Fruit fly (Drosophila melanogaster) whole organism, embryonic: Measurements from ENCODE around the gene dia.

Source experiments
- Ada2b ChIP-seq: fragments of 200-800 bp; sonication (Bioruptor generic); IDR thresholded peaks from 2 replicates; pipeline ENCODE4 v1.3.6; 2022; ENCODE audit warnings: missing biosample characterization, missing genetic modification characterization
- Aef1 ChIP-seq: fragments of 200-800 bp; sonication (Bioruptor generic); IDR thresholded peaks from 3 replicates; pipeline ENCODE4 v1.3.6; 2022; ENCODE audit warnings: missing biosample characterization, missing genetic modification characterization
- BEAF-32 ChIP-seq: fragments of 200-800 bp; sonication (Bioruptor generic); optimal IDR thresholded peaks from 3 replicates; lab custom pipeline; 2017; ENCODE audit warnings: missing biosample characterization, missing genetic modification characterization, mild to moderate bottlenecking, moderate library complexity, missing genetic modification reagents
- CG11504 ChIP-seq: fragments of 200-800 bp; sonication (Bioruptor generic); optimal IDR thresholded peaks from 3 replicates; lab custom pipeline; 2019; ENCODE audit warnings: missing biosample characterization, mild to moderate bottlenecking, missing genetic modification characterization, moderate library complexity
- CG12391 ChIP-seq: fragments of 200-800 bp; sonication (Bioruptor generic); optimal IDR thresholded peaks from 3 replicates; lab custom pipeline; 2018; ENCODE audit warnings: missing biosample characterization, mild to moderate bottlenecking, missing genetic modification characterization, moderate library complexity
- CG12769 ChIP-seq: fragments of 200-800 bp; sonication (Bioruptor generic); optimal IDR thresholded peaks from 2 replicates; lab custom pipeline; 2019; ENCODE audit warnings: missing biosample characterization, mild to moderate bottlenecking, missing genetic modification characterization, moderate library complexity
- CG1647 ChIP-seq: fragments of 200-800 bp; sonication (Bioruptor generic); optimal IDR thresholded peaks from 3 replicates; lab custom pipeline; 2016; ENCODE audit warnings: missing biosample characterization, missing genetic modification characterization
- CG16813 ChIP-seq: fragments of 200-800 bp; sonication (Bioruptor generic); IDR thresholded peaks from 3 replicates; pipeline ENCODE4 v1.3.6; 2022; ENCODE audit warnings: missing biosample characterization, missing genetic modification characterization; ENCODE audit not compliant: partially characterized antibody
- CG17361 ChIP-seq: fragments of 200-800 bp; sonication (Bioruptor generic); IDR thresholded peaks from 3 replicates; pipeline ENCODE4 v1.3.6; 2022; ENCODE audit warnings: missing biosample characterization, missing genetic modification characterization
- CG2678 ChIP-seq: fragments of 200-800 bp; sonication (Bioruptor generic); optimal IDR thresholded peaks from 3 replicates; lab custom pipeline; 2019; ENCODE audit warnings: missing biosample characterization, mild to moderate bottlenecking, missing genetic modification characterization, moderate library complexity
- CG30020 ChIP-seq: fragments of 200-800 bp; optimal IDR thresholded peaks from 2 replicates; lab custom pipeline; 2019; ENCODE audit warnings: missing biosample characterization, mild to moderate bottlenecking, missing genetic modification characterization, moderate library complexity
- CG3847 ChIP-seq: fragments of 200-800 bp; sonication (Bioruptor generic); IDR thresholded peaks from 2 replicates; pipeline ENCODE4 v1.3.6; 2022; ENCODE audit warnings: missing biosample characterization, missing genetic modification characterization
- CG7271 ChIP-seq: fragments of 200-800 bp; sonication (Bioruptor generic); optimal IDR thresholded peaks from 2 replicates; lab custom pipeline; 2018; ENCODE audit warnings: missing biosample characterization, mild to moderate bottlenecking, missing genetic modification characterization, moderate library complexity
- CTCF ChIP-seq: fragments of 200-800 bp; sonication (Bioruptor generic); optimal IDR thresholded peaks from 2 replicates; lab custom pipeline; 2017; ENCODE audit warnings: missing biosample characterization, mild to moderate bottlenecking, missing genetic modification characterization, moderate library complexity
- D ChIP-seq, 2 experiments: fragments of 200-800 bp in 1 of 2; fragments of >200 bp in 1 of 2; sonication (Bioruptor generic) in 1 of 2; optimal IDR thresholded peaks; 2 replicates in 1 of 2; 3 replicates in 1 of 2; lab custom pipeline; 2017; ENCODE audit warnings: mild to moderate bottlenecking in 1 of 2, missing biosample characterization in 1 of 2, missing genetic modification characterization in 1 of 2, missing genetic modification reagents in 1 of 2
- Dp ChIP-seq: fragments of 200-800 bp; sonication (Bioruptor generic); optimal IDR thresholded peaks from 2 replicates; lab custom pipeline; 2018; ENCODE audit warnings: missing biosample characterization, mild to moderate bottlenecking, missing genetic modification characterization, moderate library complexity
- E2f2 ChIP-seq: fragments of 200-800 bp; sonication (Bioruptor generic); IDR thresholded peaks from 2 replicates; pipeline ENCODE4 v1.3.6; 2022; ENCODE audit warnings: missing biosample characterization, missing genetic modification characterization
- Mes4 ChIP-seq: fragments of 200-800 bp; sonication (Bioruptor generic); optimal IDR thresholded peaks from 2 replicates; lab custom pipeline; 2016; ENCODE audit warnings: missing biosample characterization, missing genetic modification characterization
- Nf-YC ChIP-seq: fragments of 200-800 bp; optimal IDR thresholded peaks from 3 replicates; lab custom pipeline; 2019; ENCODE audit warnings: missing biosample characterization, mild to moderate bottlenecking, missing genetic modification characterization, moderate library complexity
- Oli ChIP-seq: fragments of 200-800 bp; sonication (Bioruptor generic); optimal IDR thresholded peaks from 2 replicates; lab custom pipeline; 2018; ENCODE audit warnings: missing biosample characterization, mild to moderate bottlenecking, missing genetic modification characterization, moderate library complexity
- Opbp ChIP-seq: fragments of 200-800 bp; sonication (Bioruptor generic); IDR thresholded peaks from 3 replicates; pipeline ENCODE4 v1.3.6; 2022; ENCODE audit warnings: missing biosample characterization, missing genetic modification characterization; ENCODE audit not compliant: partially characterized antibody
- Ravus ChIP-seq: fragments of 200-800 bp; sonication (Bioruptor generic); IDR thresholded peaks from 2 replicates; pipeline ENCODE4 v1.3.6; 2022; ENCODE audit warnings: missing biosample characterization, missing genetic modification characterization
- Rx ChIP-seq: fragments of 200-800 bp; sonication (Bioruptor generic); IDR thresholded peaks from 2 replicates; pipeline ENCODE4 v1.3.6; 2022; ENCODE audit warnings: missing biosample characterization, missing genetic modification characterization
- Scr ChIP-seq: fragments of 200-800 bp; sonication (Bioruptor generic); IDR thresholded peaks from 2 replicates; pipeline ENCODE4 v1.3.6; 2022; ENCODE audit warnings: missing biosample characterization, missing genetic modification characterization; ENCODE audit not compliant: partially characterized antibody
- TFAM ChIP-seq: fragments of 200-800 bp; sonication (Bioruptor generic); optimal IDR thresholded peaks from 2 replicates; lab custom pipeline; 2017; ENCODE audit warnings: missing biosample characterization, missing genetic modification characterization, inconsistent platforms
- Xbp1 ChIP-seq: fragments of 200-800 bp; sonication (Bioruptor generic); optimal IDR thresholded peaks from 3 replicates; lab custom pipeline; 2016; ENCODE audit warnings: missing biosample characterization, mild to moderate bottlenecking, missing genetic modification characterization
- crol ChIP-seq: fragments of 200-800 bp; sonication (Bioruptor generic); IDR thresholded peaks from 2 replicates; pipeline ENCODE4 v1.3.6; 2022; ENCODE audit warnings: missing biosample characterization, missing genetic modification characterization
- dmrt11E ChIP-seq: fragments of 200-800 bp; sonication (Bioruptor generic); optimal IDR thresholded peaks from 3 replicates; lab custom pipeline; 2018; ENCODE audit warnings: missing biosample characterization, mild to moderate bottlenecking, missing genetic modification characterization, moderate library complexity
- dmrt99B ChIP-seq: fragments of 200-800 bp; sonication (Bioruptor generic); optimal IDR thresholded peaks from 2 replicates; lab custom pipeline; 2018; ENCODE audit warnings: missing biosample characterization, mild to moderate bottlenecking, missing genetic modification characterization, moderate library complexity
- dysf ChIP-seq: fragments of 200-800 bp; sonication (Bioruptor generic); IDR thresholded peaks from 3 replicates; pipeline ENCODE4 v1.3.6; 2022; ENCODE audit warnings: missing biosample characterization, missing genetic modification characterization
- ems ChIP-seq: fragments of 200-800 bp; sonication (Bioruptor generic); optimal IDR thresholded peaks from 3 replicates; lab custom pipeline; 2016; ENCODE audit warnings: missing biosample characterization, missing genetic modification characterization
- esg ChIP-seq: fragments of 200-800 bp; sonication (Bioruptor generic); conservative IDR thresholded peaks from 2 replicates; pipeline ENCODE4 v1.3.6; 2022; ENCODE audit warnings: missing biosample characterization, missing genetic modification characterization
- fd102C ChIP-seq: fragments of 200-800 bp; sonication (Bioruptor generic); optimal IDR thresholded peaks from 2 replicates; lab custom pipeline; 2018; ENCODE audit warnings: missing biosample characterization, mild to moderate bottlenecking, missing genetic modification characterization, moderate library complexity
- fd96Cb ChIP-seq: fragments of 200-800 bp; sonication (Bioruptor generic); optimal IDR thresholded peaks from 2 replicates; lab custom pipeline; 2018; ENCODE audit warnings: missing biosample characterization, mild to moderate bottlenecking, missing genetic modification characterization, moderate library complexity
- h ChIP-seq: fragments of >200 bp; optimal IDR thresholded peaks from 2 replicates; lab custom pipeline; 2017
- inv ChIP-seq: fragments of 200-800 bp; sonication (Bioruptor generic); IDR thresholded peaks from 2 replicates; pipeline ENCODE4 v1.3.6; 2022; ENCODE audit warnings: missing biosample characterization, missing genetic modification characterization; ENCODE audit not compliant: partially characterized antibody
- mam ChIP-seq: fragments of 200-800 bp; sonication (Bioruptor generic); optimal IDR thresholded peaks from 3 replicates; lab custom pipeline; 2016; ENCODE audit warnings: missing biosample characterization, missing genetic modification characterization
- mirr ChIP-seq: fragments of 200-800 bp; sonication (Bioruptor generic); optimal IDR thresholded peaks from 3 replicates; lab custom pipeline; 2018; ENCODE audit warnings: missing biosample characterization, mild to moderate bottlenecking, missing genetic modification characterization
- nom ChIP-seq: fragments of 200-800 bp; sonication (Bioruptor generic); optimal IDR thresholded peaks from 2 replicates; lab custom pipeline; 2017; ENCODE audit warnings: missing biosample characterization, missing genetic modification characterization, mild to moderate bottlenecking, moderate library complexity, missing genetic modification reagents
- odd ChIP-seq: fragments of 200-800 bp; sonication (Bioruptor generic); optimal IDR thresholded peaks from 2 replicates; lab custom pipeline; 2017; ENCODE audit warnings: missing biosample characterization, mild to moderate bottlenecking, missing genetic modification characterization
- psq ChIP-seq: fragments of 200-800 bp; sonication (Bioruptor generic); optimal IDR thresholded peaks from 2 replicates; lab custom pipeline; 2017; ENCODE audit warnings: missing biosample characterization, missing genetic modification characterization
- rib ChIP-seq: fragments of 200-800 bp; sonication (Bioruptor generic); IDR thresholded peaks from 2 replicates; pipeline ENCODE4 v1.3.6; 2022; ENCODE audit warnings: missing biosample characterization, missing genetic modification characterization
- slbo ChIP-seq: fragments of 200-800 bp; sonication (Bioruptor generic); IDR thresholded peaks from 2 replicates; pipeline ENCODE4 v1.3.6; 2022; ENCODE audit warnings: missing biosample characterization, missing genetic modification characterization
- stwl ChIP-seq: fragments of 200-800 bp; sonication (Bioruptor generic); optimal IDR thresholded peaks from 3 replicates; lab custom pipeline; 2018; ENCODE audit warnings: missing biosample characterization, mild to moderate bottlenecking, missing genetic modification characterization, moderate library complexity
- tgo ChIP-seq: fragments of 200-800 bp; sonication (Bioruptor generic); IDR thresholded peaks from 3 replicates; pipeline ENCODE4 v1.3.6; 2022; ENCODE audit warnings: missing biosample characterization, missing genetic modification characterization
- unc-4 ChIP-seq: fragments of 200-800 bp; sonication (Bioruptor generic); IDR thresholded peaks from 2 replicates; pipeline ENCODE4 v1.3.6; 2022; ENCODE audit warnings: missing biosample characterization, missing genetic modification characterization; ENCODE audit not compliant: partially characterized antibody
- vnd ChIP-seq: fragments of 200-800 bp; sonication (Bioruptor generic); IDR thresholded peaks from 3 replicates; pipeline ENCODE4 v1.3.6; 2022; ENCODE audit warnings: missing biosample characterization, missing genetic modification characterization; ENCODE audit not compliant: partially characterized antibody
- wdn ChIP-seq: fragments of 200-800 bp; sonication (Bioruptor generic); IDR thresholded peaks from 2 replicates; pipeline ENCODE4 v1.3.6; 2022; ENCODE audit warnings: missing biosample characterization, missing genetic modification characterization
- wek ChIP-seq: fragments of 200-800 bp; sonication (Bioruptor generic); optimal IDR thresholded peaks from 3 replicates; lab custom pipeline; 2018; ENCODE audit warnings: missing biosample characterization, mild to moderate bottlenecking, missing genetic modification characterization, moderate library complexity

Gene dia

dm6 chr2L:20805624-20806339 lies 47.8 kb downstream of the dia start (continued):
- TF ChIP-seq wdn (GFP tag; lab: Robert Waterston, UW) (peak; percentile 92), Opbp (GFP tag; lab: Robert Waterston, UW) (no peak), Mes4 (GFP tag; lab: Kevin White, UChicago) (peak; percentile 70), Scr (GFP tag; lab: Robert Waterston, UW) (peak; percentile 71), CG11504 (tag; lab: Kevin White, UChicago) (peak; percentile 95), CG16813 (GFP tag; lab: Robert Waterston, UW) (peak; percentile 84), fd96Cb (peak; percentile 92), CG12391 (tag; lab: Kevin White, UChicago) (peak; percentile 97), h (lab: Kevin White, UChicago) (no peak), dysf (GFP tag; lab: Robert Waterston, UW) (peak; percentile 97), CG1647 (peak; percentile 81), nom (GFP tag; lab: Kevin White, UChicago) (peak; percentile 26), rib (GFP tag; lab: Robert Waterston, UW) (peak; percentile 91), stwl (tag; lab: Kevin White, UChicago) (peak; percentile 45), CG12769 (tag; lab: Kevin White, UChicago) (peak; percentile 97), crol (GFP tag; lab: Robert Waterston, UW) (peak; percentile 56), mam (peak; percentile 76), Dp (GFP tag; lab: Kevin White, UChicago) (peak; percentile 12), D (optimal IDR thresholded peaks at IDR 0.05; lab: Kevin White, UChicago) (no peak), D (GFP tag; optimal IDR thresholded peaks at IDR 0.05; lab: Kevin White, UChicago) (peak; percentile 90), fd102C (GFP tag; lab: Kevin White, UChicago) (peak; percentile 65), dmrt11E (peak; percentile 94), dmrt99B (tag; lab: Kevin White, UChicago) (peak; percentile 97), tgo (GFP tag; lab: Robert Waterston, UW) (peak; percentile 94), CG2678 (peak; percentile 97), CTCF (GFP tag; lab: Kevin White, UChicago) (peak; percentile 60), CG30020 (tag; lab: Kevin White, UChicago) (peak; percentile 69), Oli (tag; lab: Kevin White, UChicago) (peak; percentile 97), vnd (GFP tag; lab: Robert Waterston, UW) (peak; percentile 87), CG3847 (GFP tag; lab: Robert Waterston, UW) (peak; percentile 95), inv (GFP tag; lab: Robert Waterston, UW) (peak; percentile 73), psq (GFP tag; lab: Kevin White, UChicago) (peak; percentile 85), CG7271 (tag; lab: Kevin White, UChicago) (peak; percentile 67), ems (GFP tag; lab: Kevin White, UChicago) (peak; percentile 86), BEAF-32 (GFP tag; lab: Kevin White, UChicago) (peak; percentile 7), wek (GFP tag; lab: Kevin White, UChicago) (peak; percentile 70), Ada2b (GFP tag; lab: Robert Waterston, UW) (peak; percentile 94), CG17361 (GFP tag; lab: Robert Waterston, UW) (peak; percentile 96), slbo (GFP tag; lab: Robert Waterston, UW) (peak; percentile 97), TFAM (GFP tag; lab: Kevin White, UChicago) (peak; percentile 71), Xbp1 (GFP tag; lab: Kevin White, UChicago) (peak; percentile 95), E2f2 (GFP tag; lab: Robert Waterston, UW) (peak; percentile 81), Aef1 (GFP tag; lab: Robert Waterston, UW) (peak; percentile 93), Rx (GFP tag; lab: Robert Waterston, UW) (peak; percentile 89), unc-4 (peak; percentile 15; the same call in 1 of the 2 replicates), mirr (GFP tag; lab: Kevin White, UChicago) (peak; percentile 80), odd (peak; percentile 94), esg (GFP tag; lab: Robert Waterston, UW) (peak; percentile 95), Ravus (GFP tag; lab: Robert Waterston, UW) (peak; percentile 93), Nf-YC (tag; lab: Kevin White, UChicago) (peak; percentile 85)
